Fruit fly (Drosophila melanogaster) whole organism, pupa: ENCODE data around the gene CG8117.

Experiments
- CG12605 ChIP-seq: fragments of 200-800 bp; sonication (Bioruptor generic); IDR thresholded peaks from 2 replicates; pipeline ENCODE4 v1.3.6; 2022; ENCODE audit warnings: missing biosample characterization, missing genetic modification characterization
- CG14655 ChIP-seq: fragments of 200-800 bp; sonication (Bioruptor generic); optimal IDR thresholded peaks from 3 replicates; lab custom pipeline; 2017; ENCODE audit warnings: mild to moderate bottlenecking, missing biosample characterization, missing genetic modification reagents, missing genetic modification characterization
- CG15710 ChIP-seq: fragments of 200-800 bp; sonication (Bioruptor generic); optimal IDR thresholded peaks from 2 replicates; lab custom pipeline; 2018; ENCODE audit warnings: missing biosample characterization, mild to moderate bottlenecking, missing genetic modification characterization, moderate library complexity
- CG4496 ChIP-seq: fragments of 200-800 bp; sonication (Bioruptor generic); IDR thresholded peaks from 3 replicates; pipeline ENCODE4 v1.3.6; 2022; ENCODE audit warnings: missing biosample characterization, missing genetic modification characterization
- CG9948 ChIP-seq: fragments of 200-800 bp; sonication (Bioruptor generic); optimal IDR thresholded peaks from 2 replicates; lab custom pipeline; 2018; ENCODE audit warnings: missing biosample characterization, mild to moderate bottlenecking, missing genetic modification characterization, moderate library complexity
- EcR ChIP-seq: fragments of 200-800 bp; sonication (Bioruptor generic); optimal IDR thresholded peaks from 3 replicates; lab custom pipeline; 2019; ENCODE audit warnings: missing biosample characterization, missing genetic modification characterization, mild to moderate bottlenecking, moderate library complexity, missing genetic modification reagents
- Pif1A ChIP-seq: fragments of 200-800 bp; sonication (Bioruptor generic); optimal IDR thresholded peaks from 3 replicates; lab custom pipeline; 2016; ENCODE audit warnings: missing biosample characterization, missing genetic modification characterization
- fd96Ca ChIP-seq: fragments of 200-800 bp; sonication (Bioruptor generic); IDR thresholded peaks from 3 replicates; pipeline ENCODE4 v1.3.6; 2022; ENCODE audit warnings: missing biosample characterization, missing genetic modification characterization
- gl ChIP-seq: fragments of 200-800 bp; sonication (Bioruptor generic); optimal IDR thresholded peaks from 2 replicates; lab custom pipeline; 2018; ENCODE audit warnings: missing biosample characterization, mild to moderate bottlenecking, missing genetic modification characterization

DNA sequence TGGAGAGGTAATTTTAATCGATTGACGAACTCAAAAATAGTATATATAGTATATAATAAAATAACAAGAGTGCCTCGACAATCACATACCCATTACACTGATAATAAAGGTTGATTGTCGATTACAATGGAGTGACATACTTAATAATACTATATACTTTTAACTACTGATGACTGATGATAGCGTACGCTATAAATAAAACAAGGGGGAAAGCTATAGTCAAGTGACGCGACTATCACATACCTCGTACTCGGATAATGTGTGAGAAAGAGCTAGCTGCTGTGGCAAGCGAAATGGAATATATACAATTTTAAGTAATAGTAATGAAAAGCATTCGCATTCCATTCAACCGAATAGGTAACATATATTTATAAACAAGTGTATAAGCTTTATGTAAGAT, 4.2 kb downstream of the CG8117 start:
- no peak for TF ChIP-seq CG4496 (GFP tag; lab: Robert Waterston, UW)
- no peak for TF ChIP-seq CG14655 (GFP tag; lab: Kevin White, UChicago)
- TF ChIP-seq CG9948 (tag; lab: Kevin White, UChicago): no peak
- TF ChIP-seq CG12605: no peak
- no peak for TF ChIP-seq CG15710 (tag; lab: Kevin White, UChicago)
- TF ChIP-seq EcR (GFP tag; lab: Kevin White, UChicago): no peak
- TF ChIP-seq fd96Ca: no peak
- no peak for TF ChIP-seq gl (tag; lab: Kevin White, UChicago)
- TF ChIP-seq Pif1A (GFP tag; lab: Kevin White, UChicago): no peak
